Worm (Caenorhabditis elegans): ENCODE results near the gene W01C8.5.

The W01C8.5 gene

DNA sequence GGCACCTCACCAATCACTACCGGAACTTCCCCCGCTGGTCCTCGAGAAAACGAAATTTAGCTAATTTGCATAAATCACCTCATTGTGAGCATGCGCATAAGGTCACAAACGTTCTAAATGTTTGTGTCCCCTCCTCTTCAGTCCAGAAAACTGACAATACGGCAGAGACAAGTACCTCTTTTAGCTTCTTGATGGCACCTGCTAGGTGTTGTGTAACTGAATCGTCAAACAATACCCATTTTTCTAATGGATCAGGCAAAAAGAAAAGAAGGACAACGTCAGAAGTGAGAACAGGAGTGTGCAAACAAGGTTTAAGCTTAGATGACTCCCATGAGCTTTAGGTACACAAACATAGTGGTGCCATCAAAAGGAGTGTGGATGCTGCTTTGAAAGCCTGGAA is 2.4 kb upstream of the W01C8.5 start:
- TF ChIP-seq nhr-2 (tag; optimal IDR thresholded peaks at IDR 0.05), result peak; percentile 30
- TF ChIP-seq pha-4 (tag; optimal IDR thresholded peaks at IDR 0.05), result no peak
- TF ChIP-seq ham-2 (GFP tag; optimal IDR thresholded peaks at IDR 0.05), result peak; percentile 21
- TF ChIP-seq ces-1 (GFP tag; optimal IDR thresholded peaks at IDR 0.05), result peak; percentile 32

DNA sequence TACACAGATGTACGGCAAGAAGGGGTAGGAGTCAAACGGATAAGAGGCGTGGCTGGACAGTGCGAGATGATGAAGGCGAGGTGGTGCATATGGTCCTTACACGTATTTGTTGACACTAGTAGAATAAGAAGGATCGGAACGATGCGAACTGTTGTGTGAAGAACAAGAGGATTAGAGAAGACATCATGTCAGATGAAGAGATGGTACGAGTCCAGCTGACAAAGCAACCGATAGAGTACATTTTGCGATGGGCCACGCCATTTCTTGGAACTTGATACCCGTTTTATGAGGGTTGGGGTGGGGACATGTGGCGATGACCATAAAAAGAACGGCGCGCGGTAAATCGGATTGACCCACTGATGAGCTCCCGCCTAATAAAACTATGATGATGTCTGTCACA is 1.3 kb upstream of the W01C8.5 start:
- TF ChIP-seq ces-1 (GFP tag; optimal IDR thresholded peaks at IDR 0.05), result no peak
- no peak for TF ChIP-seq drap-1 (GFP tag; optimal IDR thresholded peaks at IDR 0.05)
- TF ChIP-seq cnd-1 (tag; optimal IDR thresholded peaks at IDR 0.05), result peak; percentile 53
- no peak for TF ChIP-seq ceh-83 (GFP tag; optimal IDR thresholded peaks at IDR 0.05)
- TF ChIP-seq elt-3 (tag; optimal IDR thresholded peaks at IDR 0.05), result no peak
- no peak for TF ChIP-seq unc-62 (GFP tag; optimal IDR thresholded peaks at IDR 0.05)
- no peak for TF ChIP-seq mab-5 (tag; optimal IDR thresholded peaks at IDR 0.05)

DNA sequence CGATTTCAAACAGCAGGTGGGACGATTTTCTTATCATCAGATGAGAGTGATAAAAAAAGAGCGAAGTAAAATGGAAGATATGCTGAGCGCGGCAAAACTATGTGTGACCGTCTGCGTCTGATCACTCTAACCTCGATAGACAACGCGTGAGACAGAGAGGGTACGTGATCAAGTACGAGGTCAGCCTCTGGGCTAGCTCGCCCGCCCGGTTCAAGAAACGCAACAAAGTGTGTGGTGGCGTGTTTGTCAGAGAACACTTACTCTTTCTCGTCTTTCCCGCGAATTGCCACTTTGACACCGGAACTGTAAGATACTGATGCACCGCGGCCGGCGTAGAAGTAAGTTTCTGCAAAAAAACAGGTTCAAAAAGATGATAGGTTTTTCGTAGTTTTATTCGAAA is 911 bp downstream of the W01C8.5 start:
- TF ChIP-seq lin-13 (tag; optimal IDR thresholded peaks at IDR 0.05), result no peak
- TF ChIP-seq lin-32 (GFP tag; optimal IDR thresholded peaks at IDR 0.05), result no peak
- no peak for TF ChIP-seq bed-3 (GFP tag; optimal IDR thresholded peaks at IDR 0.05)
- no peak for TF ChIP-seq ces-1 (GFP tag; optimal IDR thresholded peaks at IDR 0.05)
- no peak for TF ChIP-seq ztf-11 (tag; optimal IDR thresholded peaks at IDR 0.05)
- TF ChIP-seq hlh-1 (tag; optimal IDR thresholded peaks at IDR 0.05), result no peak
- peak; percentile 11 for TF ChIP-seq ham-2 (GFP tag; optimal IDR thresholded peaks at IDR 0.05)
- TF ChIP-seq elt-1 (tag; optimal IDR thresholded peaks at IDR 0.05; ENCODE audit: borderline replicate concordance, insufficient read depth), result peak; percentile 39
- no peak for TF ChIP-seq tbx-8 (GFP tag; optimal IDR thresholded peaks at IDR 0.05)
- TF ChIP-seq blmp-1 (tag; optimal IDR thresholded peaks at IDR 0.05), result no peak
- TF ChIP-seq nhr-12 (tag; optimal IDR thresholded peaks at IDR 0.05), result no peak
- TF ChIP-seq zip-8 (tag; optimal IDR thresholded peaks at IDR 0.05), result no peak
- no peak for TF ChIP-seq mep-1 (tag; optimal IDR thresholded peaks at IDR 0.05)
- TF ChIP-seq snpc-4 (tag; optimal IDR thresholded peaks at IDR 0.05), result no peak
- peak; percentile 23 for TF ChIP-seq nhr-2 (tag; optimal IDR thresholded peaks at IDR 0.05)
- TF ChIP-seq unc-39 (tag; optimal IDR thresholded peaks at IDR 0.05), result no peak
- TF ChIP-seq lsy-2 (tag; optimal IDR thresholded peaks at IDR 0.05), result no peak
- no peak for TF ChIP-seq drap-1 (GFP tag; optimal IDR thresholded peaks at IDR 0.05)
- TF ChIP-seq M03D4.4 (tag; optimal IDR thresholded peaks at IDR 0.05), result no peak
- no peak for TF ChIP-seq sem-2 (GFP tag; optimal IDR thresholded peaks at IDR 0.05)
- TF ChIP-seq nhr-76 (tag; optimal IDR thresholded peaks at IDR 0.05), result no peak
- TF ChIP-seq ceh-43 (GFP tag; optimal IDR thresholded peaks at IDR 0.05), result no peak

DNA sequence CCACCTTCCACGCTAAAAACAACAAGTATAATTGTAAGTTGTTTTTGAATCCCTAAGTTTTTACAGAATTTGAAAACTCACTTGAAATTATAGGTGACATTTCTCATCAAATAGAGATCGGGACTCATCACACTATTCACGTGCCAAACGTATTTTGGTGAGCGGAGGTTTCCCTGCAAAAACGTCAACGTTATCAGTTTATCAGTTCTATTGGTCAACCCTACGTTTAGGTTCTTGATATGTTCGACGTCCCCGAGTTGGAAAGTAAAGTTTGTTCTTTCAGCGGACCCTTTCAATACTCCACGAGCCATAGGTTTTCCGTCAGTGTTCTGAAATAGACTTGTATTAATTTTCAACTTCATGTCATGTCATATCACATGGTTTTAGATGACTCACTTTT is 1.7 kb downstream of the W01C8.5 start:
- TF ChIP-seq bed-3 (GFP tag; optimal IDR thresholded peaks at IDR 0.05) (no peak), ceh-39 (tag; optimal IDR thresholded peaks at IDR 0.05) (no peak), sem-2 (GFP tag; optimal IDR thresholded peaks at IDR 0.05) (no peak), pha-4 (tag; optimal IDR thresholded peaks at IDR 0.05) (no peak)

DNA sequence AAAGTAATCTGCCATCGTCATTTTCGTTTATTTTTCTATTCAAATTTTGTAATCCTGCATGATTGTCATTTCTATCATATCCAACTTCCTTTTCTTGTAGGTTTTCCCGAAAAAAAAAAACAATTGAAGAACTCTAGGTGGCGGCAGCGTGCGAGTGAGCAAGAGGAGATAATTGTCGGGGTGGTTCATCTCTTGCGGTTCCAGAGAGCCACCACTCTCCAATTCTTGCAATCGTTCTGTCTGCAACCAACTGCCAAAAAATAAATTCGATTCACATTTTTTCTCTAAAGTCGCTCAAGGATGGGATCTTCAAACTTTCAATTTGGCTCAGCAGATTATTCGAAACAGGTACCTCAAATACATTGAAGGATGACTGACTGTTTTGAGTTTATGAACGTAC is 5.0 kb downstream of the W01C8.5 start, which contains the start of gene W01C8.1:
W01C8.1 (plus strand) TSS at position 301 of the 400 bp plus-strand sequence.
- TF ChIP-seq ceh-39 (tag; optimal IDR thresholded peaks at IDR 0.05) (no peak), mls-2 (tag; optimal IDR thresholded peaks at IDR 0.05) (no peak), ceh-83 (GFP tag; optimal IDR thresholded peaks at IDR 0.05) (no peak), tbx-8 (GFP tag; optimal IDR thresholded peaks at IDR 0.05) (no peak), unc-120 (tag; optimal IDR thresholded peaks at IDR 0.05; ENCODE audit: poor library complexity, severe bottlenecking) (no peak), nhr-237 (tag; optimal IDR thresholded peaks at IDR 0.05) (no peak), ham-2 (GFP tag; optimal IDR thresholded peaks at IDR 0.05) (no peak), M03D4.4 (tag; optimal IDR thresholded peaks at IDR 0.05) (no peak), elt-3 (tag; optimal IDR thresholded peaks at IDR 0.05) (no peak), mep-1 (tag; optimal IDR thresholded peaks at IDR 0.05) (no peak), unc-39 (tag; optimal IDR thresholded peaks at IDR 0.05) (no peak), sem-2 (GFP tag; optimal IDR thresholded peaks at IDR 0.05) (no peak), cnd-1 (tag; optimal IDR thresholded peaks at IDR 0.05) (no peak)

Data from whole organism, mixed stage, embryonic.